Worm (Caenorhabditis elegans) whole organism, mixed stage, embryonic: ENCODE data around the gene zipt-15.
A peak's percentile ranks its signal among the peaks of the same experiment; 100 is the strongest.

Experiments
- ceh-83 ChIP-seq: fragments of 200-800 bp; sonication (Bioruptor generic); optimal IDR thresholded peaks from 2 replicates; lab custom pipeline; 2018; ENCODE audit warnings: mild to moderate bottlenecking, missing genetic modification characterization, missing compliant biosample characterization
- mab-5 ChIP-seq: fragments of 150-350 bp; optimal IDR thresholded peaks from 2 replicates; lab custom pipeline; 2014; ENCODE audit warnings: missing biosample characterization, missing genetic modification characterization
- nhr-12 ChIP-seq: fragments of 150-350 bp; optimal IDR thresholded peaks from 2 replicates; lab custom pipeline; 2014; ENCODE audit warnings: missing biosample characterization, missing genetic modification characterization
- nhr-237 ChIP-seq: fragments of 150-350 bp; optimal IDR thresholded peaks from 2 replicates; lab custom pipeline; 2014; ENCODE audit warnings: missing biosample characterization, missing genetic modification characterization
- sptf-1 ChIP-seq: sonication (generic microtip); optimal IDR thresholded peaks from 2 replicates; lab custom pipeline; 2017; ENCODE audit warnings: mild to moderate bottlenecking, missing genetic modification characterization, moderate library complexity, missing compliant biosample characterization
- unc-62 ChIP-seq: fragments of 150-350 bp; optimal IDR thresholded peaks from 2 replicates; lab custom pipeline; 2014; ENCODE audit warnings: missing biosample characterization, missing genetic modification reagents, missing genetic modification characterization

DNA sequence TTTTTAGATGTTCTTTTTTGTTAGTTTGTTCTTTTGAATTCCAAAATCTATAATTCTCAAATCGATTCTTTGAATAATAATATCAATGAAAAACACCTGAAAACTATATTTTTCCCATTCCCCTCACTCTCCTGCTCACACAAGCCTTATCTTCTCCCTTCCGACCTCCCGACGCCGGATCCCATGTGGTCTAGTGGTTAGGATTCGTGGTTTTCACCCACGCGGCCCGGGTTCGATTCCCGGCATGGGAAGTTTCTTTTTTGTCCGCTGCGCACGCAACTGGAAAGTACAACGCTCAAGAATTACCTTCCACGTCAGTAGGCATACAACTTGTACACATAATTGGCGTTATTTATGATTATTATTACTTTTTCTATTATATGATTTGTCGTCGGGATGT is 17.9 kb upstream of the zipt-15 start:
- TF ChIP-seq nhr-12: no peak
- TF ChIP-seq ceh-83 (GFP tag; lab: Kevin White, UChicago): peak; percentile 68
- TF ChIP-seq unc-62: no peak
- no peak for TF ChIP-seq mab-5 (tag; lab: Kevin White, UChicago)
- peak; percentile 82 for TF ChIP-seq sptf-1 (tag; lab: Kevin White, UChicago)
- TF ChIP-seq nhr-237 (tag; lab: Kevin White, UChicago): no peak
